Worm (Caenorhabditis elegans) whole organism, L4 larva: ENCODE results near the gene shl-1.
A peak's percentile ranks its signal among the peaks of the same experiment; 100 is the strongest.

Source experiments
- F37D6.2 ChIP-seq: sonication (generic microtip); optimal IDR thresholded peaks from 2 replicates; lab custom pipeline; 2016; ENCODE audit warnings: mild to moderate bottlenecking, missing genetic modification characterization, missing compliant biosample characterization
- F44E2.7 ChIP-seq: fragments of 200-800 bp; sonication (Bioruptor generic); IDR thresholded peaks from 2 replicates; pipeline ENCODE4 v2.1.2; 2022; ENCODE audit warnings: missing genetic modification characterization, missing compliant biosample characterization
- Y48G9A.11 ChIP-seq: fragments of 200-800 bp; sonication (Bioruptor generic); IDR thresholded peaks from 2 replicates; pipeline ENCODE4 v1.3.6; 2022; ENCODE audit warnings: missing genetic modification reagents, missing genetic modification characterization, missing compliant biosample characterization
- Y5F2A.4 ChIP-seq: fragments of 200-800 bp; sonication (Bioruptor generic); optimal IDR thresholded peaks from 2 replicates; lab custom pipeline; 2018; ENCODE audit warnings: mild to moderate bottlenecking, missing genetic modification characterization, missing compliant biosample characterization
- ZK337.2 ChIP-seq: fragments of 200-800 bp; sonication (Bioruptor generic); IDR thresholded peaks from 2 replicates; pipeline ENCODE4 v1.3.6; 2022; ENCODE audit warnings: missing genetic modification reagents, missing genetic modification characterization, missing compliant biosample characterization
- aha-1 ChIP-seq: fragments of 150-350 bp; peaks from one replicate; lab custom pipeline; 2014; ENCODE audit warnings: missing biosample characterization, missing genetic modification characterization
- ceh-62 ChIP-seq: sonication (generic microtip); optimal IDR thresholded peaks from 2 replicates; lab custom pipeline; 2017; ENCODE audit warnings: missing biosample characterization, missing genetic modification characterization
- ceh-82 ChIP-seq: sonication (generic microtip); optimal IDR thresholded peaks from 2 replicates; lab custom pipeline; 2017; ENCODE audit warnings: missing biosample characterization, missing genetic modification characterization
- ces-1 ChIP-seq: fragments of 150-350 bp; sonication (generic microtip); optimal IDR thresholded peaks from 4 replicates; lab custom pipeline; 2014; ENCODE audit warnings: missing biosample characterization, missing genetic modification reagents, missing genetic modification characterization
- daf-16 ChIP-seq, 3 experiments: sonication (generic microtip); optimal IDR thresholded peaks; 2 replicates each; lab custom pipeline; 2016 to 2017; ENCODE audit warnings: missing genetic modification characterization in 3 of 3, missing genetic modification reagents in 3 of 3, mild to moderate bottlenecking in 2 of 3, missing compliant biosample characterization in 2 of 3, missing biosample characterization in 1 of 3, moderate library complexity in 1 of 3
- dmd-6 ChIP-seq: fragments of 200-800 bp; sonication (Bioruptor generic); IDR thresholded peaks from 2 replicates; pipeline ENCODE4 v1.3.6; 2022; ENCODE audit warnings: missing genetic modification reagents, missing genetic modification characterization, missing compliant biosample characterization
- dpl-1 ChIP-seq: fragments of 150-350 bp; optimal IDR thresholded peaks from 2 replicates; lab custom pipeline; 2014; ENCODE audit warnings: missing biosample characterization, missing genetic modification reagents, missing genetic modification characterization
- dve-1 ChIP-seq: sonication (generic microtip); optimal IDR thresholded peaks from 2 replicates; lab custom pipeline; 2017; ENCODE audit warnings: antibody characterized with exemption, mild to moderate bottlenecking, missing genetic modification characterization, missing compliant biosample characterization; ENCODE audit not compliant: insufficient read depth
- egl-27 ChIP-seq: sonication (generic microtip); optimal IDR thresholded peaks from 3 replicates; lab custom pipeline; 2017; ENCODE audit warnings: missing biosample characterization, missing genetic modification reagents, missing genetic modification characterization
- fkh-10 ChIP-seq: fragments of 150-350 bp; optimal IDR thresholded peaks from 2 replicates; lab custom pipeline; 2014; ENCODE audit warnings: missing biosample characterization, missing genetic modification reagents, missing genetic modification characterization
- hlh-11 ChIP-seq: fragments of 200-800 bp; sonication (Bioruptor generic); optimal IDR thresholded peaks from 2 replicates; lab custom pipeline; 2018; ENCODE audit warnings: mild to moderate bottlenecking, missing genetic modification characterization, missing compliant biosample characterization
- hmg-1.1 ChIP-seq: fragments of 200-800 bp; sonication (Bioruptor generic); IDR thresholded peaks from 2 replicates; pipeline ENCODE4 v1.3.6; 2022; ENCODE audit warnings: missing genetic modification reagents, missing genetic modification characterization, missing compliant biosample characterization
- lim-7 ChIP-seq: fragments of 200-800 bp; sonication (Bioruptor generic); IDR thresholded peaks from 2 replicates; pipeline ENCODE4 v1.3.6; 2022; ENCODE audit warnings: missing genetic modification characterization, missing compliant biosample characterization
- mxl-2 ChIP-seq: fragments of 200-800 bp; sonication (Bioruptor generic); conservative IDR thresholded peaks from 2 replicates; pipeline ENCODE4 v1.3.6; 2022; ENCODE audit warnings: missing genetic modification reagents, missing genetic modification characterization, missing compliant biosample characterization
- nhr-28 ChIP-seq: fragments of 150-350 bp; optimal IDR thresholded peaks from 2 replicates; lab custom pipeline; 2014; ENCODE audit warnings: missing biosample characterization, missing genetic modification characterization
- nhr-41 ChIP-seq: fragments of 200-800 bp; sonication (Bioruptor generic); IDR thresholded peaks from 2 replicates; pipeline ENCODE4 v1.3.6; 2022; ENCODE audit warnings: missing genetic modification reagents, missing genetic modification characterization, missing compliant biosample characterization
- php-3 ChIP-seq: fragments of 200-800 bp; sonication (Bioruptor generic); IDR thresholded peaks from 2 replicates; pipeline ENCODE4 v1.3.6; 2022; ENCODE audit warnings: missing genetic modification reagents, missing genetic modification characterization, missing compliant biosample characterization
- pqm-1 ChIP-seq: sonication (generic microtip); optimal IDR thresholded peaks from 2 replicates; lab custom pipeline; 2017; ENCODE audit warnings: missing biosample characterization, missing genetic modification characterization
- skn-1 ChIP-seq: fragments of 150-350 bp; optimal IDR thresholded peaks from 2 replicates; lab custom pipeline; 2014; ENCODE audit warnings: missing biosample characterization, missing genetic modification characterization
- snpc-1.2 ChIP-seq: fragments of 200-800 bp; sonication (Bioruptor generic); IDR thresholded peaks from 2 replicates; pipeline ENCODE4 v1.3.6; 2022; ENCODE audit warnings: missing genetic modification reagents, missing genetic modification characterization, missing compliant biosample characterization
- spr-3 ChIP-seq: fragments of 200-800 bp; sonication (Bioruptor generic); optimal IDR thresholded peaks from 2 replicates; lab custom pipeline; 2018; ENCODE audit warnings: mild to moderate bottlenecking, missing genetic modification characterization, missing compliant biosample characterization
- zag-1 ChIP-seq: fragments of 150-350 bp; optimal IDR thresholded peaks from 2 replicates; lab custom pipeline; 2014; ENCODE audit warnings: missing biosample characterization, missing genetic modification characterization

shl-1 gene

ce11 chrIV:6383970-6384369 is at the start of gene shl-1:
TSS of gene shl-1 (minus strand) at chrIV:6384070.
- TF ChIP-seq aha-1 (tag; lab: Kevin White, UChicago): peak; percentile 79
- no peak for TF ChIP-seq ceh-82 (tag; lab: Kevin White, UChicago)

- TF ChIP-seq php-3 (GFP tag; lab: Robert Waterston, UW): peak; percentile 48; the same call in 1 of the 2 replicates
- TF ChIP-seq zag-1 (tag; lab: Kevin White, UChicago): no peak
- no peak for TF ChIP-seq ceh-62 (tag; lab: Kevin White, UChicago)
- peak; percentile 65 for TF ChIP-seq dve-1 (tag; lab: Kevin White, UChicago)
- TF ChIP-seq nhr-28 (tag; lab: Kevin White, UChicago): peak; percentile 6
- peak; percentile 47 for TF ChIP-seq hlh-11 (tag; lab: Kevin White, UChicago)
- no peak for TF ChIP-seq snpc-1.2 (GFP tag; lab: Robert Waterston, UW)
- TF ChIP-seq Y5F2A.4 (GFP tag; lab: Kevin White, UChicago): no peak
- TF ChIP-seq pqm-1 (tag; lab: Kevin White, UChicago): peak; percentile 77
- no peak for TF ChIP-seq daf-16 (GFP tag; optimal IDR thresholded peaks at IDR 0.05; lab: Kevin White, UChicago)
- TF ChIP-seq daf-16 (tag; optimal IDR thresholded peaks at IDR 0.05; lab: Kevin White, UChicago): peak; percentile 53
- TF ChIP-seq dmd-6 (GFP tag; lab: Robert Waterston, UW): peak; percentile 20; the same call in 1 of the 2 replicates
- TF ChIP-seq F44E2.7 (GFP tag; lab: Robert Waterston, UW): no peak
Observed at ce11 chrIV:6433424-6433823, 49.6 kb upstream of the shl-1 start.

DNA sequence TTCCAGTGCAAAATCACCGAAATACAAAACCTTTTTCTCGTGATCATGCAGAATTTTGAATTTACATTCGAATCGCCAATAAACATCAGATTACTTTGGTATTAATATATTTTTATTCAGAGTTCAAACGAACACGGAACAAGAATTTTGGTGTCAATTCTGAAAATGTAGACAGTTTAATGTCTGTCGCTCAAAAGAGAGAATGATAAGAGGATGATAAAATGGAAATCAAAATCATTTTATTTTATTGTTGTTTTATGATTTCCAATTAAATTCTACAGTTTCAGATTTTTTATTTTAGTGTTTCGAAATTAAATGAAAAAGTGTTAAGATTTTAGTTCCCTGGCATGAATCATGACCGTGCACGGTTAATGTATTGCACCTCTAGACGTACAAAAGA is 48.5 kb upstream of the shl-1 start:
- TF ChIP-seq daf-16 (GFP tag; optimal IDR thresholded peaks at IDR 0.05; lab: Kevin White, UChicago) (no peak), daf-16 (tag; optimal IDR thresholded peaks at IDR 0.05; lab: Kevin White, UChicago) (peak; percentile 57), nhr-41 (GFP tag; lab: Robert Waterston, UW) (no peak), php-3 (GFP tag; lab: Robert Waterston, UW) (peak; percentile 98), Y48G9A.11 (GFP tag; lab: Robert Waterston, UW) (no peak), dve-1 (tag; lab: Kevin White, UChicago) (peak; percentile 74), dmd-6 (GFP tag; lab: Robert Waterston, UW) (peak; percentile 68), hlh-11 (tag; lab: Kevin White, UChicago) (peak; percentile 15), pqm-1 (tag; lab: Kevin White, UChicago) (peak; percentile 39)

ce11 chrIV:6431582-6431981 is 47.7 kb upstream of the shl-1 start, which contains the start of gene acp-7:
TSS of gene acp-7 (minus strand) at chrIV:6431682.
- TF ChIP-seq mxl-2 (GFP tag; lab: Robert Waterston, UW): no peak
- no peak for TF ChIP-seq egl-27 (tag; lab: Kevin White, UChicago)
- no peak for TF ChIP-seq Y48G9A.11 (GFP tag; lab: Robert Waterston, UW)
- no peak for TF ChIP-seq ces-1 (GFP tag; lab: Kevin White, UChicago)
- TF ChIP-seq hmg-1.1 (GFP tag; lab: Robert Waterston, UW): no peak

DNA sequence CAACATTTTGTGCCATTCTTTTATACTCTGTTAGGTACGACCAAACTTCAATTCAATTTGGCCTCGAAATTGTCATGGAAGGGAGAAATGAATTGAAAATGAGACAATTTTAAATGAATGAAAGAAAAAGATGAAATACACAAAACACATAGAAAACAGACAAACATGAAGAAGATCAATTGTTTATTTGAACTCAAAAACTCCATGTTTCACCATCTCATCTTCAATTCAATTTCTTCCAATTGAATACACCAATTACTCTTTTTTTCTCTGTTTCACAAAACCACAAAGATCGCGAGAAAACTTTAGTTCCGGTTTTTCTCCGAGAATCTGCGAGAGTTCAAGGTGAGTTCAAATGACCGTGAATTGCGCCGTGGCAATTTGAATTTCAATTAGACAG is 43.4 kb upstream of the shl-1 start:
- TF ChIP-seq dpl-1 (GFP tag; lab: Kevin White, UChicago) (no peak), dmd-6 (GFP tag; lab: Robert Waterston, UW) (no peak), ces-1 (GFP tag; lab: Kevin White, UChicago) (no peak), hlh-11 (tag; lab: Kevin White, UChicago) (no peak)

ce11 chrIV:6426089-6426715 is 42.3 kb upstream of the shl-1 start, which contains the start of gene acp-6:
TSS of gene acp-6 (minus strand) at chrIV:6426139.
- TF ChIP-seq ZK337.2 (GFP tag; lab: Robert Waterston, UW) (no peak), spr-3 (no peak), skn-1 (tag; lab: Kevin White, UChicago) (no peak), fkh-10 (GFP tag; lab: Kevin White, UChicago) (no peak), lim-7 (GFP tag; lab: Robert Waterston, UW) (no peak), F37D6.2 (tag; lab: Kevin White, UChicago) (no peak)
